Worm (Caenorhabditis elegans): ENCODE measurements around the gene mlt-9.

DNA sequence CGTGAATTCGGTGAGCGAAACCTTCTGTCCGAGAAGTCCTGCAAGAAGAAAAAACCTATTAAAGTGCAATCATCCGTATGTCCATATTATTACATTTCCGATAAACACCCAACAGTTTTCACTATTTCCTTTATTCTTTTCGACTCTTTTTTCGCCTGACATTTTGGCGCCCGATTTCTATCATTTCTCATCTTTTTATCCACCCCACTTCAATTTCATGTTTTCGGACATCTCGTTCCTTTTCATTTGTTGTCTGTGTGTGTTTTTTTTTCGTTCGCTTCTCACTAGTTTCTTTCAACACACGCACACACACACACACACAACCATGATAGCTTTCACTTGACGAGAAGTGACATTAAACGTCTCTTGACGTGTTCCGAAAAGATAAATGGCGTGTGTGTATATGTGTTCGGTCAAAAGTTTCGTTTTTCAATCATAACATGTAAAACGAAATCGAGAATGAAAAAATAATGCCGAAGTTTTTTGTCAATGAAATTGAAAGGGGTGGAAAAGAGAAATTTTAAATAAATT is 2.6 kb downstream of the mlt-9 start:
- no peak for TF ChIP-seq tbx-2 (tag; optimal IDR thresholded peaks at IDR 0.05)
- no peak for TF ChIP-seq fkh-10 (GFP tag; optimal IDR thresholded peaks at IDR 0.05)
- no peak for TF ChIP-seq ama-1 (optimal IDR thresholded peaks at IDR 0.05)
- no peak for TF ChIP-seq eyg-1 (tag; optimal IDR thresholded peaks at IDR 0.05)
- TF ChIP-seq pha-4 (tag; optimal IDR thresholded peaks at IDR 0.05), result no peak
- no peak for TF ChIP-seq odd-2 (tag; optimal IDR thresholded peaks at IDR 0.05)
- TF ChIP-seq ets-4 (tag; optimal IDR thresholded peaks at IDR 0.05), result no peak
- TF ChIP-seq fkh-6 (tag; optimal IDR thresholded peaks at IDR 0.05), result no peak
- TF ChIP-seq syd-9 (tag; optimal IDR thresholded peaks at IDR 0.05), result no peak
